Fruit fly (Drosophila melanogaster): ENCODE results near the gene CG34451.
A peak's percentile ranks its signal among the peaks of the same experiment; 100 is the strongest.

Gene CG34451

DNA sequence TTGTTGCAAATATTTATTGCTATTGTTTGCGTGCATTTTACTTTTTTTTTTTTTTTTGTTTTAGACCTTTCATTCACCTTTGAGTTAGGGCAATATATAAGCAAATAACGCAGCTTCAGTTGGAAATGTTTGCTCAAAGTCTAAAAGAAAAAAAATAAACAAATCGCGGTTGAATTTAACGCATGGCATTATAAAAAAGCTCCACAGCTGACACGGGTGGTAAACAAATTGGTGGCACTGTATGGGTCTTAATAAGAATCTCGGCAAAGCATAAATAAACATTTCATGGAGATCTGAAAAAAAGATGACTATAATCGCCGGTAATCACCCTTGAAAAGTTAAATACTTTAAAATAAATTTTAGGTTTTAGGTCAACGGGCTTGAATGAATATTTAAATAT lies 2.5 kb upstream of the CG34451 start:
- TF ChIP-seq CG8478 (optimal IDR thresholded peaks at IDR 0.05) (no peak), Dll (optimal IDR thresholded peaks at IDR 0.05) (no peak)

DNA sequence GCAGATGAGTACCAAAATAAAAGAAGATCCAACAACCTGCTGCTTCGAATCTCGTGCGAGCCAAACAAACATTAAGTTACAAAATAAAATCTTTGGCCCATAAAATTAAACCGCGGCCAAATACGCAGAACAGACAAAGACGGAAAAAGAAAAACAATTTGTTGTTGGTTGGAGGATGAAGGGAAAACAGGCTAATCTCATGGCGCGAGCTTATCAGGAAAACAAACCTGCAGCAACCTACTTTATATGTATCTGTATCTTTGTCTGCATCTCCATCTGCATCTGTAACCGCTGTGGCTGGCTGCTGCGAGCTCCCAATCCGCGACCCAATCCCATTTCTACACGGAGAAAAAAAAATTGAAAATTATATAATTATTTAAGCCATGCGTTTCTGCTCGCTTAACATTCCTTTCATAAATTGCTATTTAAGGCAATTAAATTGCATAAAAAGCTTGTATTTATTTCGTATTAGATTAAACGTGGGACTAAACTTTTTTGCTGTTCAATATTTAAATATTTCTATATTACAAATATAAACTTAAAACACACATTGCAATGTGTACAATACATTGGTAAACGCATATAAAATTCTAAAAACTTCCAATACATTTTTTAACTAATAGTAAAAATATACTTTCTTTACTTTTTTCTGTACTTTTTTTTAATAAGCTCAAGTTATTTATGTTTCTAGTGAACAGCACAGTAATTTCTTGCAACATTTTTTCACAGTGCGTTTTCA lies 1.1 kb upstream of the CG34451 start:
- TF ChIP-seq Dll (optimal IDR thresholded peaks at IDR 0.05) = no peak
- TF ChIP-seq EcR (GFP tag; optimal IDR thresholded peaks at IDR 0.05) = no peak
- TF ChIP-seq pan (optimal IDR thresholded peaks at IDR 0.05) = no peak
- no peak for TF ChIP-seq CG8478 (optimal IDR thresholded peaks at IDR 0.05)
- TF ChIP-seq usp (GFP tag; optimal IDR thresholded peaks at IDR 0.05) = no peak

DNA sequence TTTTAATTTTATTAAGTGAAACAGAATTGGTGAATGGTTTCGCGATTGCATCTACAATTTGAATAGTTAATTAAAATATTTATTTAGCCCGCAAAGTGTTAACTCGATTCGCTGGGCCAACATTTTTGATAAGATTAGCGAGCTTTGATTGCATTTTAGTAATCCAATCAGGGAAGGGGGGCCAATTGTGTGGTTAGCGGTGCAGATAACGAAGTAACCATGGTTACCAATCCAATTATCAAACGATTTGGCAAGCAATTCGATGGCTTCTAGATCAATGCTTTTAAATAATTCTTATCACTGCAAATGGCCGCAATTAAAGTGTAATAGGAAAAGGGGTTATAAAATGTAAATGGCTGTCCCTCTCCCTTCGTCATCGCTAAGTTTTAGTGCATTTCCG lies 520 bp upstream of the CG34451 start:
- TF ChIP-seq pan (optimal IDR thresholded peaks at IDR 0.05) (no peak), EcR (GFP tag; optimal IDR thresholded peaks at IDR 0.05) (no peak), usp (GFP tag; optimal IDR thresholded peaks at IDR 0.05) (no peak), Dll (optimal IDR thresholded peaks at IDR 0.05) (no peak), CG8478 (optimal IDR thresholded peaks at IDR 0.05) (no peak), psq (optimal IDR thresholded peaks at IDR 0.05) (no peak)

DNA sequence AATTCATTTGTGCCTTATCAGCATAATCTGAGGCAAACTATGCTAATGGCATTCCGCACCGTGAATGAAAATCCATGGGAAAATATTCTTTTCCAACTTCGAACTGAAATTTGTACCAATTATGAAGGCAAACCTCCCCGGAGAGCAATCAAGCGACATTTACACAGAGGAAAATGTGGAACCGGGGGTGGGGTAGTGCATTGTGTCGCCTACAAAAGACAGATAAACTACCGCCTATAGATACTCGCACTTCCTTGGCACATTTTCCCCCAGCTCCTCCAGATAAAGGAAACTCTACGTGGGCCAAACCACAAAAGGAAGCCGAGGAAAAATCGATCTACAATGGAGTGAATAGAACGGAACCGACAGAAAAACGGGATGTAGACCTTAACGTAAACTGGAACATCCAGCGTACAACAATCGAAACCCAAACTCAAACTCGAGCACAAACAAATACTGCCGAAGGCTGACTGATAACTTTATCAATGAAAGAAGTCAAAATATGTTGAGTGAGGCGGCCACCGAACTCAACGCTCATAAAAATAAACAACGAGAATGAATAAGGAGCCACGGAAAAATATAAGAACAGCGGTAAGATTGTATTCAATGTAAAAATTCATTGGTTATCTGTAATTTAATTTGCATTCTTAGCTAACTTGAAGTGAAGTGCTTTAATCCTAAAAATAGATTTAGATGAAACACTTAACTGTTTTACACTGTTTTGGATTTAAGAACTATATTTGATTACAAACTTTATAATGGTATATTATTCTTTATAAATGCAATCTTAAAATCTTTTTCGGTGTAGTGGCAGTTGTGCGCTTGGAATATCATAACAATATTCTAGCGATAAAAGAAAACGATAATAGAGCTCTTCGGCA lies 917 bp downstream of the CG34451 start:
- no peak for TF ChIP-seq psq (optimal IDR thresholded peaks at IDR 0.05)
- no peak for TF ChIP-seq pan (optimal IDR thresholded peaks at IDR 0.05)
- no peak for TF ChIP-seq Dll (optimal IDR thresholded peaks at IDR 0.05)
- peak in 1 of 2 experiments; percentile 22 for TF ChIP-seq EcR (GFP tag; optimal IDR thresholded peaks at IDR 0.05)
- no peak for TF ChIP-seq usp (GFP tag; optimal IDR thresholded peaks at IDR 0.05)
- no peak for TF ChIP-seq CG8478 (optimal IDR thresholded peaks at IDR 0.05)

- TF ChIP-seq psq (optimal IDR thresholded peaks at IDR 0.05) (no peak), usp (GFP tag; optimal IDR thresholded peaks at IDR 0.05) (no peak), EcR (GFP tag; optimal IDR thresholded peaks at IDR 0.05) (no peak), CG8478 (optimal IDR thresholded peaks at IDR 0.05) (no peak), Dll (optimal IDR thresholded peaks at IDR 0.05) (no peak), pan (optimal IDR thresholded peaks at IDR 0.05) (no peak)
Observed at dm6 chr3L:15689518-15689917, 2.4 kb downstream of the CG34451 start.

dm6 chr3L:15687802-15688201 lies 4.1 kb downstream of the CG34451 start, which contains the start of gene CG34452:
CG34452 (minus strand) TSS chr3L:15687902.
- TF ChIP-seq Dll (optimal IDR thresholded peaks at IDR 0.05) = no peak
- no peak for TF ChIP-seq EcR (GFP tag; optimal IDR thresholded peaks at IDR 0.05)
- TF ChIP-seq usp (GFP tag; optimal IDR thresholded peaks at IDR 0.05) = no peak
- TF ChIP-seq pan (optimal IDR thresholded peaks at IDR 0.05) = no peak
- no peak for TF ChIP-seq psq (optimal IDR thresholded peaks at IDR 0.05)
- no peak for TF ChIP-seq CG8478 (optimal IDR thresholded peaks at IDR 0.05)

DNA sequence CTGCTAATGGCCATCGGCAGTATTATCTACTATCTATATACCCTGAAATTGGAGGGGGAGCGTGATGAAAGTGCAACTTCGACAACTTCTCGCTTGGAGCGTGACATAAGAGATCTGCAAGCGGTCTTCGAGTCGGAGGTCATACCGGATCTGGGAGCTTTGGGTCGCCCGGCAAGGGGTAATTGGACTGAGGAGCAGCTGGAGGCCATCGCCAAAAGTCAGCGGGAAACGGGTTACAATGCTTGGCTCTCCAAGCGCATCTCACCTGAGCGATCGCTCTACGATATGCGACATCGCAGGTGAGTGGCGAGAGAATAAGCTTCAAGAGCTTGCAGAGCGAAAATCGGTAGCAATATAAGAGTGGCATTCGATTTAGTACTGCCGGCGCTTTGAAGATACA lies 7.9 kb downstream of the CG34451 start:
- TF ChIP-seq psq (optimal IDR thresholded peaks at IDR 0.05) = no peak
- TF ChIP-seq Dll (optimal IDR thresholded peaks at IDR 0.05) = no peak
- TF ChIP-seq pan (optimal IDR thresholded peaks at IDR 0.05) = no peak
- TF ChIP-seq usp (GFP tag; optimal IDR thresholded peaks at IDR 0.05) = no peak
- no peak for TF ChIP-seq CG8478 (optimal IDR thresholded peaks at IDR 0.05)
- TF ChIP-seq EcR (GFP tag; optimal IDR thresholded peaks at IDR 0.05) = no peak

DNA sequence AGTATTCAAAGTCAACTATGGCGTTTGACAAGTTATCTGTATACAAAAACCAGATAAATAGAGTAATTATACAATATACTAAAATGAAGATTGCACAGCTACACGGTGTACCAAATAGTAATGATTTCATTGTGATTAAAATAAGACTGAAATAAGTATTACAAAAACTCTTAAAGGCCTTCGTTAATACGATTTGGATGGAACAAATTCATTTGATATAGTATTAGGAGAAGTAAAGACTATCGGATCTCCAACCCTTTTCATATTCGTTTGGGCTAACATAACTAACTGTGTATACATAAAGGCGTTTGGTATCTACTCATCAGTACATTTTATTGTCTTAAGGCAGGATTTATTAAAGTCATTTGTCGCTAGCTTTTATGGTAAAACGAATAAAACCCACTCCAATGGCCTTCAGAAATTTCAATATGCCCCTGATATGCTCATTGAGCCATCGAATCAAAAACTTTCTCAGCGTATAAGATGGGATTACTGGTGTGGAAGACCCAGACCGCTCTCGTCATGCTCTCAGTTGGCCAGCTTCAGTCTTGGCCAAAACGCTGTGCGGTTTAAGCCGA lies 8.4 kb downstream of the CG34451 start, which contains the start of the genes CG7579 and Pgant8:
Gene CG7579, minus strand, starts transcription at position 101 of the 578 bp plus-strand sequence.
Gene Pgant8, plus strand, starts transcription at position 528 of the 578 bp plus-strand sequence.
- TF ChIP-seq Dll (optimal IDR thresholded peaks at IDR 0.05) (no peak), EcR (GFP tag; optimal IDR thresholded peaks at IDR 0.05) (no peak), CG8478 (optimal IDR thresholded peaks at IDR 0.05) (no peak), usp (GFP tag; optimal IDR thresholded peaks at IDR 0.05) (no peak), pan (optimal IDR thresholded peaks at IDR 0.05) (no peak), psq (optimal IDR thresholded peaks at IDR 0.05) (no peak)

- TF ChIP-seq usp (GFP tag; optimal IDR thresholded peaks at IDR 0.05) (no peak), EcR (GFP tag; optimal IDR thresholded peaks at IDR 0.05) (no peak), CG8478 (optimal IDR thresholded peaks at IDR 0.05) (no peak), psq (optimal IDR thresholded peaks at IDR 0.05) (no peak), pan (optimal IDR thresholded peaks at IDR 0.05) (no peak), Dll (optimal IDR thresholded peaks at IDR 0.05) (no peak)
Observed at dm6 chr3L:15679420-15679819, 12.4 kb downstream of the CG34451 start, which contains the start of gene CG7304. CG7304 (plus strand) TSS chr3L:15679720.

- TF ChIP-seq psq (optimal IDR thresholded peaks at IDR 0.05) (no peak), CG8478 (optimal IDR thresholded peaks at IDR 0.05) (no peak), pan (optimal IDR thresholded peaks at IDR 0.05) (no peak), usp (GFP tag; optimal IDR thresholded peaks at IDR 0.05) (no peak), Dll (optimal IDR thresholded peaks at IDR 0.05) (no peak), EcR (GFP tag; optimal IDR thresholded peaks at IDR 0.05) (no peak)
Observed at dm6 chr3L:15678284-15678683, 13.6 kb downstream of the CG34451 start.

dm6 chr3L:15677662-15678061 lies 14.2 kb downstream of the CG34451 start:
- TF ChIP-seq Dll (optimal IDR thresholded peaks at IDR 0.05) (no peak), pan (optimal IDR thresholded peaks at IDR 0.05) (no peak), usp (GFP tag; optimal IDR thresholded peaks at IDR 0.05) (no peak)

DNA sequence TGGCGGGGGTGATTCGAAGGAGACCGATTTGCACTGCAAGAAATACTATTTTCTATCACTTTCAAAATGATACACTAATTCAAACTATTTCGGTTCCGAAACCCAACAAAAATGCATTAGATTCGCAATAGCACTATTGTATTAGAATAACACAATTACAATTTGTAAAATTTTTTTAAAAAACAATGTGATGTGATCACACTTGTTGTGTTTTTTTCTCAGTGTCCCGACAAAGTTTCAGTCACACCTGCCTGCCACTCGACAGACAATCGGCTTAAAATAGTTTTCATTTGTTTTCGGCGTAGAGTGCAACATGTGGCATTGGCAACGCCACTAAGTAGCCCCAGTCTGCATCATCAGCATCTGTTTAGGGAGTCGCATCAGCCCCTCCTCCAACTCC lies 16.8 kb downstream of the CG34451 start:
- no peak for TF ChIP-seq usp (GFP tag; optimal IDR thresholded peaks at IDR 0.05)
- TF ChIP-seq CG8478 (optimal IDR thresholded peaks at IDR 0.05) = no peak
- TF ChIP-seq Dll (optimal IDR thresholded peaks at IDR 0.05) = no peak
- TF ChIP-seq pan (optimal IDR thresholded peaks at IDR 0.05) = no peak
- TF ChIP-seq psq (optimal IDR thresholded peaks at IDR 0.05) = no peak
- no peak for TF ChIP-seq EcR (GFP tag; optimal IDR thresholded peaks at IDR 0.05)

All from whole organism.